Worm (Caenorhabditis elegans) whole organism, mixed stage, embryonic: ENCODE measurements around the gene flcn-1.

Source experiments
- M03D4.4 ChIP-seq: sonication (generic microtip); optimal IDR thresholded peaks from 2 replicates; lab custom pipeline; 2017; ENCODE audit warnings: mild to moderate bottlenecking, missing genetic modification characterization, missing compliant biosample characterization
- bed-3 ChIP-seq: fragments of 200-800 bp; sonication (Bioruptor generic); optimal IDR thresholded peaks from 3 replicates; lab custom pipeline; 2018; ENCODE audit warnings: mild to moderate bottlenecking, missing genetic modification characterization, moderate library complexity, missing compliant biosample characterization
- blmp-1 ChIP-seq: fragments of 150-350 bp; optimal IDR thresholded peaks from 2 replicates; lab custom pipeline; 2014; ENCODE audit warnings: missing biosample characterization, missing genetic modification characterization
- ceh-39 ChIP-seq: fragments of 150-350 bp; optimal IDR thresholded peaks from 2 replicates; lab custom pipeline; 2014; ENCODE audit warnings: missing biosample characterization, missing genetic modification characterization
- ceh-43 ChIP-seq: fragments of 200-800 bp; sonication (Bioruptor generic); optimal IDR thresholded peaks from 2 replicates; lab custom pipeline; 2018; ENCODE audit warnings: mild to moderate bottlenecking, missing genetic modification characterization, moderate library complexity, missing compliant biosample characterization
- ceh-83 ChIP-seq: fragments of 200-800 bp; sonication (Bioruptor generic); optimal IDR thresholded peaks from 2 replicates; lab custom pipeline; 2018; ENCODE audit warnings: mild to moderate bottlenecking, missing genetic modification characterization, missing compliant biosample characterization
- ces-1 ChIP-seq: fragments of 150-350 bp; optimal IDR thresholded peaks from 2 replicates; lab custom pipeline; 2014; ENCODE audit warnings: missing biosample characterization, missing genetic modification reagents, missing genetic modification characterization
- cnd-1 ChIP-seq: fragments of 200-800 bp; sonication (Bioruptor generic); optimal IDR thresholded peaks from 2 replicates; lab custom pipeline; 2018; ENCODE audit warnings: mild to moderate bottlenecking, missing genetic modification characterization, missing compliant biosample characterization
- drap-1 ChIP-seq: fragments of 200-800 bp; sonication (Bioruptor generic); optimal IDR thresholded peaks from 3 replicates; lab custom pipeline; 2018; ENCODE audit warnings: mild to moderate bottlenecking, missing genetic modification characterization, missing compliant biosample characterization
- elt-1 ChIP-seq: sonication (generic microtip); optimal IDR thresholded peaks from 2 replicates; lab custom pipeline; 2017; ENCODE audit warnings: missing genetic modification characterization, mild to moderate bottlenecking, missing compliant biosample characterization, antibody characterized with exemption, moderate library complexity, borderline replicate concordance; ENCODE audit not compliant: insufficient read depth
- elt-3 ChIP-seq: fragments of 150-350 bp; optimal IDR thresholded peaks from 2 replicates; lab custom pipeline; 2014; ENCODE audit warnings: missing biosample characterization, missing genetic modification characterization
- flh-1 ChIP-seq: fragments of 200-800 bp; sonication (Bioruptor generic); optimal IDR thresholded peaks from 2 replicates; lab custom pipeline; 2018; ENCODE audit warnings: mild to moderate bottlenecking, missing genetic modification characterization, moderate library complexity, missing compliant biosample characterization
- ham-2 ChIP-seq: fragments of 200-800 bp; sonication (Bioruptor generic); optimal IDR thresholded peaks from 2 replicates; lab custom pipeline; 2018; ENCODE audit warnings: mild to moderate bottlenecking, missing genetic modification characterization, missing compliant biosample characterization
- hlh-1 ChIP-seq: fragments of 150-350 bp; optimal IDR thresholded peaks from 2 replicates; lab custom pipeline; 2014; ENCODE audit warnings: missing biosample characterization, missing genetic modification reagents, missing genetic modification characterization
- lin-13 ChIP-seq: fragments of 150-350 bp; optimal IDR thresholded peaks from 2 replicates; lab custom pipeline; 2014; ENCODE audit warnings: missing biosample characterization, missing genetic modification characterization
- lin-32 ChIP-seq: fragments of 200-800 bp; sonication (Bioruptor generic); optimal IDR thresholded peaks from 2 replicates; lab custom pipeline; 2018; ENCODE audit warnings: mild to moderate bottlenecking, missing genetic modification characterization, missing compliant biosample characterization
- lsy-2 ChIP-seq: fragments of 150-350 bp; optimal IDR thresholded peaks from 2 replicates; lab custom pipeline; 2014; ENCODE audit warnings: missing biosample characterization, missing genetic modification characterization
- mab-5 ChIP-seq: fragments of 150-350 bp; optimal IDR thresholded peaks from 2 replicates; lab custom pipeline; 2014; ENCODE audit warnings: missing biosample characterization, missing genetic modification characterization
- mep-1 ChIP-seq: fragments of 150-350 bp; optimal IDR thresholded peaks from 2 replicates; lab custom pipeline; 2017; ENCODE audit warnings: missing biosample characterization, missing genetic modification reagents, missing genetic modification characterization, inconsistent platforms
- mls-2 ChIP-seq: sonication (generic microtip); optimal IDR thresholded peaks from 2 replicates; lab custom pipeline; 2016; ENCODE audit warnings: mild to moderate bottlenecking, missing genetic modification characterization, moderate library complexity, missing compliant biosample characterization
- nhr-12 ChIP-seq: fragments of 150-350 bp; optimal IDR thresholded peaks from 2 replicates; lab custom pipeline; 2014; ENCODE audit warnings: missing biosample characterization, missing genetic modification characterization
- nhr-2 ChIP-seq: fragments of 150-350 bp; optimal IDR thresholded peaks from 2 replicates; lab custom pipeline; 2014; ENCODE audit warnings: missing biosample characterization, missing genetic modification characterization
- nhr-237 ChIP-seq: fragments of 150-350 bp; optimal IDR thresholded peaks from 2 replicates; lab custom pipeline; 2014; ENCODE audit warnings: missing biosample characterization, missing genetic modification characterization
- nhr-28 ChIP-seq: fragments of 150-350 bp; optimal IDR thresholded peaks from 2 replicates; lab custom pipeline; 2014; ENCODE audit warnings: missing biosample characterization, missing genetic modification characterization
- nhr-76 ChIP-seq: sonication (generic microtip); optimal IDR thresholded peaks from 2 replicates; lab custom pipeline; 2017; ENCODE audit warnings: missing biosample characterization, missing genetic modification characterization
- pha-4 ChIP-seq: fragments of 150-350 bp; optimal IDR thresholded peaks from 2 replicates; lab custom pipeline; 2018; ENCODE audit warnings: missing biosample characterization, missing genetic modification reagents, missing genetic modification characterization
- sem-2 ChIP-seq: fragments of 200-800 bp; sonication (Bioruptor generic); optimal IDR thresholded peaks from 2 replicates; lab custom pipeline; 2018; ENCODE audit warnings: mild to moderate bottlenecking, missing genetic modification characterization, missing compliant biosample characterization
- snpc-4 ChIP-seq: fragments of 150-350 bp; optimal IDR thresholded peaks from 2 replicates; lab custom pipeline; 2014; ENCODE audit warnings: missing biosample characterization, missing genetic modification characterization
- sptf-1 ChIP-seq: sonication (generic microtip); optimal IDR thresholded peaks from 2 replicates; lab custom pipeline; 2017; ENCODE audit warnings: mild to moderate bottlenecking, missing genetic modification characterization, moderate library complexity, missing compliant biosample characterization
- tbx-8 ChIP-seq: fragments of 200-800 bp; sonication (Bioruptor generic); optimal IDR thresholded peaks from 2 replicates; lab custom pipeline; 2018; ENCODE audit warnings: mild to moderate bottlenecking, missing genetic modification characterization, moderate library complexity, missing compliant biosample characterization
- unc-120 ChIP-seq: sonication (generic microtip); optimal IDR thresholded peaks from 2 replicates; lab custom pipeline; 2017; ENCODE audit warnings: missing genetic modification characterization, missing compliant biosample characterization; ENCODE audit not compliant: poor library complexity, severe bottlenecking
- unc-39 ChIP-seq: fragments of 150-350 bp; optimal IDR thresholded peaks from 2 replicates; lab custom pipeline; 2014; ENCODE audit warnings: missing biosample characterization, missing genetic modification characterization
- unc-62 ChIP-seq: fragments of 150-350 bp; optimal IDR thresholded peaks from 2 replicates; lab custom pipeline; 2014; ENCODE audit warnings: missing biosample characterization, missing genetic modification reagents, missing genetic modification characterization
- zip-8 ChIP-seq: fragments of 150-350 bp; optimal IDR thresholded peaks from 2 replicates; lab custom pipeline; 2014; ENCODE audit warnings: missing biosample characterization, missing genetic modification characterization
- ztf-11 ChIP-seq: fragments of 150-350 bp; optimal IDR thresholded peaks from 2 replicates; lab custom pipeline; 2014; ENCODE audit warnings: missing biosample characterization, missing genetic modification characterization

The flcn-1 gene

DNA sequence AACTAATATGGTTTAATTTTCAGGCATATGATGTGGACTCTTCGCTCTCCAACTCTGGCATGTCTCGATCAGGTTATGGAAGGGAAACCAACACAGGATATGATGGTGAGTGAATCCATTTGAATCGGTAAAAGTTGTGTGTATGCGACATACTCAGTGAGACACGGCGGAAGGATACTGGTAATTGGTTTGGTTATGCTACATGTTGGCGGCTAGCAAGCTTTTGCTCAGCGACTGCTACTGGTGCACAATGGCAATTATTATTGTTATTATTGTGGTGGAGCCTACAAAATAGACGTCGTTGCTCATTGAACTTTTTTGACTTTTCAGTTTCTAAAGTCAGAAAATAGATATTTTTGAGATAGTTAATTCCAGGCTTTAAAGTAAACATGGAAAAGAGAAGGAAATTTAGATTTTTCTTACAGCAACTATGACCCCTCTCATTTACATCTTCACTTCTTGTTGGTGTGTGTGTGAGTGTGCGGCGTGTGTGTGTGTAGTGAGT is 12.2 kb downstream of the flcn-1 start:
- TF ChIP-seq ces-1 (GFP tag; lab: Kevin White, UChicago): peak; percentile 80
- no peak for TF ChIP-seq nhr-2 (tag; lab: Kevin White, UChicago)
- no peak for TF ChIP-seq mab-5
- TF ChIP-seq ceh-39 (tag; lab: Kevin White, UChicago): no peak
- TF ChIP-seq unc-62 (GFP tag; lab: Kevin White, UChicago): no peak
- TF ChIP-seq tbx-8: no peak
- no peak for TF ChIP-seq sem-2 (GFP tag; lab: Kevin White, UChicago)

DNA sequence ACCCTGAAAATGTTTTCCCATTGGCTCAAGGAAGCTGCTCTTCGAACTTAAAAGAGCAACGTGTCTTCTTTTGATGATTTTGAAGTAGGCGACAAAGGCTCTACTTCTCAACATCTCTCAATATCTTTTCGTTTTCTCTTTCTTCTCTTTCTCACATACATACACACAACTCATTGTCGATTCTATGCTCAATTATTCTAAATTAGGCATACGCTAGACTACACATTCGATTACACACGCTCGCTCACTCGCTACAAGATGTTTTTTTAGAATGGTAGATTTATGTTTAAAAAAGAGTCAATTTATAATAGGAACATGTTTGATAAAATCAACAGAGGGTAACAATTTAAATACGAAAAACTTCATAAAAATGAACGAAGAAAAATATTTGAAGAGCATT is 13.0 kb downstream of the flcn-1 start:
- no peak for TF ChIP-seq sem-2 (GFP tag; lab: Kevin White, UChicago)
- TF ChIP-seq unc-39 (tag; lab: Kevin White, UChicago): no peak
- TF ChIP-seq ces-1 (GFP tag; lab: Kevin White, UChicago): peak; percentile 90
- TF ChIP-seq mep-1 (tag; lab: Kevin White, UChicago): no peak

DNA sequence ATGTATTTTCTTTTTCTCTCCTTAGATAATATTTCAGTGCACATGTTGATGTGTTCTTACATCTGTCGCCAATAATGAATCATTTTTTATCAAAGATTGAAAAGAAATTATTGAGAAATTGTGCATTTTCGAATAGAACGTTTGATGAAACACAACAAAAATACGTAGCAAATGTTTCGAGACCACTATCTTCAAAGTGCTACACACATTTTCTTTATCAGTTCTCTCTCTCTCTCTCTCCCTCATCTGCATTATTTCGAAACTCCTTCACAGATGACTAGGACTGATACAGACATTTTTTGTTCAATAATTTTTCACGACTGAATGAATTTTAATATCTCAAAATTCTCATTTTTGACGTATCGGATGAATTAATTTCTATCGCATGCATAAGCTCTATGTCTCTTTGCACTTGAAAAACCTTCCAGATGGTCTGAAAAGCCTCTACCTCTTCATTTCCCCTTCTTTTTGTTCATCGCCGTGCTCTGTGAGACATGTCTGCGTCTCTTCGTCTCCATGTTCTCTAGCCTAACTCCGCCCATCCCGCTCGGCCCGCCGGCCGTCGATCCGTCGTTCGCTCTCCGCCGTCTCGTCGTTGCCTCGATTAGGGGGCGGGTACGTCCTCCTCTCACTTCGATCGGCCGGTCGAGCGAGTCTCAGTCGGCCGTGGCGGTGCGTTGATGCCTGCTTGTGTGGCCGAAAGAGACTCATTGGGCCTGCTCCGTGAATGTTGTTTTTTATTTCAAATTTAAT is 14.9 kb downstream of the flcn-1 start:
- TF ChIP-seq nhr-76: no peak
- TF ChIP-seq ztf-11 (tag; lab: Kevin White, UChicago): no peak
- peak; percentile 58 for TF ChIP-seq mls-2 (tag; lab: Kevin White, UChicago)
- peak; percentile 4 for TF ChIP-seq hlh-1 (tag; lab: Kevin White, UChicago)
- TF ChIP-seq mab-5: no peak
- no peak for TF ChIP-seq elt-1 (tag; lab: Kevin White, UChicago)
- TF ChIP-seq snpc-4 (tag; lab: Kevin White, UChicago): no peak
- no peak for TF ChIP-seq tbx-8
- TF ChIP-seq flh-1 (GFP tag; lab: Kevin White, UChicago): no peak
- peak; percentile 26 for TF ChIP-seq ces-1 (GFP tag; lab: Kevin White, UChicago)
- TF ChIP-seq lin-32 (GFP tag; lab: Kevin White, UChicago): no peak
- TF ChIP-seq nhr-28 (tag; lab: Kevin White, UChicago): no peak
- TF ChIP-seq ceh-39 (tag; lab: Kevin White, UChicago): no peak
- TF ChIP-seq unc-120 (tag; lab: Kevin White, UChicago): peak; percentile 90
- no peak for TF ChIP-seq unc-62 (GFP tag; lab: Kevin White, UChicago)
- TF ChIP-seq unc-39 (tag; lab: Kevin White, UChicago): no peak
- TF ChIP-seq ham-2: no peak
- no peak for TF ChIP-seq ceh-43 (GFP tag; lab: Kevin White, UChicago)
- no peak for TF ChIP-seq zip-8 (tag; lab: Kevin White, UChicago)
- no peak for TF ChIP-seq lsy-2 (tag; lab: Kevin White, UChicago)
- peak; percentile 50 for TF ChIP-seq ceh-83 (GFP tag; lab: Kevin White, UChicago)
- no peak for TF ChIP-seq sem-2 (GFP tag; lab: Kevin White, UChicago)
- peak; percentile 73 for TF ChIP-seq nhr-2 (tag; lab: Kevin White, UChicago)
- no peak for TF ChIP-seq drap-1 (GFP tag; lab: Kevin White, UChicago)
- TF ChIP-seq pha-4 (tag; lab: Kevin White, UChicago): peak; percentile 31
- no peak for TF ChIP-seq lin-13 (tag; lab: Kevin White, UChicago)
- no peak for TF ChIP-seq nhr-12 (tag; lab: Kevin White, UChicago)
- peak; percentile 32 for TF ChIP-seq mep-1 (tag; lab: Kevin White, UChicago)
- no peak for TF ChIP-seq blmp-1 (tag; lab: Kevin White, UChicago)
- no peak for TF ChIP-seq nhr-237
- no peak for TF ChIP-seq bed-3 (GFP tag; lab: Kevin White, UChicago)
- peak; percentile 56 for TF ChIP-seq cnd-1 (tag; lab: Kevin White, UChicago)
- TF ChIP-seq sptf-1 (tag; lab: Kevin White, UChicago): peak; percentile 39
- no peak for TF ChIP-seq elt-3 (tag; lab: Kevin White, UChicago)
- TF ChIP-seq M03D4.4: peak; percentile 38
